Fruit fly (Drosophila melanogaster) Kc167 (cell line): ENCODE results near the gene Sfmbt.

Source experiments
- Myc ChIP-seq: fragments of >200 bp; optimal IDR thresholded peaks from 2 replicates; lab custom pipeline; 2017; ENCODE audit warnings: missing external identifiers
- Sin3A ChIP-seq: fragments of >200 bp; optimal IDR thresholded peaks from 2 replicates; lab custom pipeline; 2018; ENCODE audit warnings: missing external identifiers
- h ChIP-seq: fragments of >200 bp; optimal IDR thresholded peaks from 3 replicates; lab custom pipeline; 2018; ENCODE audit warnings: missing external identifiers
- psq ChIP-seq: fragments of >200 bp; optimal IDR thresholded peaks from 2 replicates; lab custom pipeline; 2017; ENCODE audit warnings: missing external identifiers
- ttk ChIP-seq: sonication (Bioruptor generic); optimal IDR thresholded peaks from 2 replicates; lab custom pipeline; 2017; ENCODE audit warnings: missing external identifiers

dm6 chr2L:13143522-13143921 is 33.1 kb downstream of the Sfmbt start, which contains the start of gene CG16978:
- TF ChIP-seq h, result no peak
- no peak for TF ChIP-seq ttk (lab: Kevin White, UChicago)
- no peak for TF ChIP-seq psq (lab: Kevin White, UChicago)
- TF ChIP-seq Sin3A (lab: Kevin White, UChicago), result no peak
- TF ChIP-seq Myc (lab: Kevin White, UChicago), result no peak
